Worm (Caenorhabditis elegans) whole organism, young adult: Measurements from ENCODE around the gene C01C10.2.
A peak's percentile ranks its signal among the peaks of the same experiment; 100 is the strongest.

ENCODE experiments used
- B0019.2 ChIP-seq: fragments of 200-800 bp; sonication (Bioruptor generic); conservative IDR thresholded peaks from 2 replicates; pipeline ENCODE4 v1.3.6; 2022; ENCODE audit warnings: missing genetic modification reagents, missing genetic modification characterization, missing compliant biosample characterization
- B0336.3 ChIP-seq: fragments of 200-800 bp; sonication (Bioruptor generic); IDR thresholded peaks from 2 replicates; pipeline ENCODE4 v1.3.6; 2022; ENCODE audit warnings: missing genetic modification characterization, missing compliant biosample characterization
- C06A6.2 ChIP-seq: fragments of 200-800 bp; sonication (Bioruptor generic); conservative IDR thresholded peaks from 2 replicates; pipeline ENCODE4 v1.3.6; 2022; ENCODE audit warnings: missing genetic modification characterization, missing compliant biosample characterization
- F23B12.7 ChIP-seq: sonication (generic microtip); optimal IDR thresholded peaks from 2 replicates; lab custom pipeline; 2017; ENCODE audit warnings: missing genetic modification characterization, mild to moderate bottlenecking, missing compliant biosample characterization, antibody characterized with exemption, moderate library complexity; ENCODE audit not compliant: insufficient read depth
- F33H1.4 ChIP-seq: fragments of 200-800 bp; sonication (Bioruptor generic); IDR thresholded peaks from 2 replicates; pipeline ENCODE4 v1.3.6; 2022; ENCODE audit warnings: missing genetic modification reagents, missing genetic modification characterization, missing compliant biosample characterization
- F52B5.7 ChIP-seq: sonication (generic microtip); optimal IDR thresholded peaks from 2 replicates; lab custom pipeline; 2016; ENCODE audit warnings: mild to moderate bottlenecking, missing genetic modification characterization, missing compliant biosample characterization
- F57A8.1 ChIP-seq: fragments of 200-800 bp; sonication (Bioruptor generic); optimal IDR thresholded peaks from 2 replicates; lab custom pipeline; 2018; ENCODE audit warnings: mild to moderate bottlenecking, missing genetic modification characterization, moderate library complexity, missing compliant biosample characterization
- F57C9.4 ChIP-seq: sonication (generic microtip); optimal IDR thresholded peaks from 2 replicates; lab custom pipeline; 2017; ENCODE audit warnings: mild to moderate bottlenecking, missing genetic modification characterization, missing compliant biosample characterization
- akir-1 ChIP-seq: fragments of 200-800 bp; sonication (Bioruptor generic); optimal IDR thresholded peaks from 2 replicates; lab custom pipeline; 2018; ENCODE audit warnings: mild to moderate bottlenecking, missing genetic modification characterization, moderate library complexity, missing compliant biosample characterization
- athp-1 ChIP-seq: sonication (generic microtip); optimal IDR thresholded peaks from 2 replicates; lab custom pipeline; 2017; ENCODE audit warnings: mild to moderate bottlenecking, missing genetic modification characterization, missing compliant biosample characterization
- attf-3 ChIP-seq: fragments of 200-800 bp; sonication (Bioruptor generic); conservative IDR thresholded peaks from 2 replicates; pipeline ENCODE4 v1.3.6; 2022; ENCODE audit warnings: missing genetic modification reagents, missing genetic modification characterization, missing compliant biosample characterization
- attf-5 ChIP-seq: fragments of 200-800 bp; sonication (Bioruptor generic); optimal IDR thresholded peaks from 2 replicates; lab custom pipeline; 2018; ENCODE audit warnings: mild to moderate bottlenecking, missing genetic modification characterization, missing compliant biosample characterization
- cebp-2 ChIP-seq: fragments of 200-800 bp; sonication (Bioruptor generic); IDR thresholded peaks from 2 replicates; pipeline ENCODE4 v1.3.6; 2022; ENCODE audit warnings: missing genetic modification characterization, missing compliant biosample characterization
- ceh-100 ChIP-seq: fragments of 200-800 bp; sonication (Bioruptor generic); IDR thresholded peaks from 2 replicates; pipeline ENCODE4 v1.3.6; 2022; ENCODE audit warnings: missing genetic modification reagents, missing genetic modification characterization, missing compliant biosample characterization
- ceh-58 ChIP-seq: fragments of 200-800 bp; sonication (Bioruptor generic); IDR thresholded peaks from 2 replicates; pipeline ENCODE4 v1.3.6; 2022; ENCODE audit warnings: missing genetic modification characterization, missing compliant biosample characterization
- ceh-79 ChIP-seq: sonication (generic microtip); optimal IDR thresholded peaks from 2 replicates; lab custom pipeline; 2017; ENCODE audit warnings: mild to moderate bottlenecking, missing genetic modification characterization, missing compliant biosample characterization
- him-1 ChIP-seq: sonication (generic microtip); optimal IDR thresholded peaks from 2 replicates; lab custom pipeline; 2016; ENCODE audit warnings: missing genotype, missing genetic modification reagents, missing genetic modification characterization, missing compliant biosample characterization
- hlh-12 ChIP-seq: sonication (generic microtip); optimal IDR thresholded peaks from 2 replicates; lab custom pipeline; 2016; ENCODE audit warnings: missing genetic modification characterization, missing compliant biosample characterization
- hmg-1.2 ChIP-seq: fragments of 200-800 bp; sonication (Bioruptor generic); IDR thresholded peaks from 2 replicates; pipeline ENCODE4 v1.3.6; 2022; ENCODE audit warnings: missing genetic modification reagents, missing genetic modification characterization, missing compliant biosample characterization
- lag-1 ChIP-seq: fragments of 200-800 bp; sonication (Bioruptor generic); IDR thresholded peaks from 2 replicates; pipeline ENCODE4 v1.3.6; 2022; ENCODE audit warnings: missing genetic modification reagents, missing genetic modification characterization, missing compliant biosample characterization
- let-607 ChIP-seq, 2 experiments: fragments of 200-800 bp in 1 of 2; sonication (Bioruptor generic) in 1 of 2; sonication (generic microtip) in 1 of 2; optimal IDR thresholded peaks; 2 replicates each; lab custom pipeline; 2016 to 2018; ENCODE audit warnings: mild to moderate bottlenecking in 2 of 2, missing compliant biosample characterization in 2 of 2, missing genetic modification characterization in 2 of 2, moderate library complexity in 2 of 2, missing genotype in 1 of 2
- lin-26 ChIP-seq: fragments of 200-800 bp; sonication (Bioruptor generic); IDR thresholded peaks from 2 replicates; pipeline ENCODE4 v1.3.6; 2022; ENCODE audit warnings: missing genetic modification reagents, missing genetic modification characterization, missing compliant biosample characterization
- lsl-1 ChIP-seq: fragments of 200-800 bp; sonication (Bioruptor generic); optimal IDR thresholded peaks from 2 replicates; lab custom pipeline; 2018; ENCODE audit warnings: mild to moderate bottlenecking, missing genetic modification characterization, moderate library complexity, missing compliant biosample characterization
- lsy-27 ChIP-seq: sonication (generic microtip); optimal IDR thresholded peaks from 2 replicates; lab custom pipeline; 2017; ENCODE audit warnings: missing genetic modification characterization, mild to moderate bottlenecking, missing compliant biosample characterization, antibody characterized with exemption, missing genotype, borderline replicate concordance; ENCODE audit not compliant: insufficient read depth
- mcd-1 ChIP-seq: fragments of 200-800 bp; sonication (Bioruptor generic); IDR thresholded peaks from 2 replicates; pipeline ENCODE4 v1.3.6; 2022; ENCODE audit warnings: missing genetic modification reagents, missing genetic modification characterization, missing compliant biosample characterization
- nfya-1 ChIP-seq: sonication (generic microtip); optimal IDR thresholded peaks from 2 replicates; lab custom pipeline; 2017; ENCODE audit warnings: antibody characterized with exemption, missing compliant biosample characterization, missing genetic modification characterization, borderline replicate concordance; ENCODE audit not compliant: insufficient read depth
- nhr-27 ChIP-seq: fragments of 200-800 bp; sonication (Bioruptor generic); optimal IDR thresholded peaks from 2 replicates; lab custom pipeline; 2018; ENCODE audit warnings: mild to moderate bottlenecking, missing genetic modification characterization, moderate library complexity, missing compliant biosample characterization
- nhr-80 ChIP-seq: sonication (generic microtip); optimal IDR thresholded peaks from 2 replicates; lab custom pipeline; 2016; ENCODE audit warnings: missing genetic modification characterization, missing compliant biosample characterization
- snpc-4 ChIP-seq, 5 experiments: fragments of 150-350 bp in 1 of 5; sonication (generic microtip) in 4 of 5; optimal IDR thresholded peaks; 2 replicates each; lab custom pipeline; 2014 to 2018; ENCODE audit warnings: missing genetic modification characterization in 5 of 5, missing biosample characterization in 3 of 5, antibody characterized with exemption in 2 of 5, mild to moderate bottlenecking in 2 of 5, missing compliant biosample characterization in 2 of 5, missing genotype in 2 of 5, moderate library complexity in 2 of 5, missing genetic modification reagents in 1 of 5
- sptf-2 ChIP-seq: fragments of 200-800 bp; sonication (Bioruptor generic); optimal IDR thresholded peaks from 2 replicates; lab custom pipeline; 2018; ENCODE audit warnings: mild to moderate bottlenecking, missing genetic modification characterization, missing compliant biosample characterization
- tlf-1 ChIP-seq: fragments of 200-800 bp; sonication (Bioruptor generic); optimal IDR thresholded peaks from 2 replicates; lab custom pipeline; 2018; ENCODE audit warnings: mild to moderate bottlenecking, missing genetic modification characterization, missing compliant biosample characterization
- unc-62 ChIP-seq: fragments of 150-350 bp; optimal IDR thresholded peaks from 2 replicates; lab custom pipeline; 2014; ENCODE audit warnings: missing biosample characterization, missing genetic modification reagents, missing genetic modification characterization
- ztf-25 ChIP-seq: fragments of 200-800 bp; sonication (Bioruptor generic); IDR thresholded peaks from 2 replicates; pipeline ENCODE4 v1.3.6; 2022; ENCODE audit warnings: missing genetic modification reagents, missing genetic modification characterization, missing compliant biosample characterization
- ztf-26 ChIP-seq: sonication (generic microtip); optimal IDR thresholded peaks from 2 replicates; lab custom pipeline; 2017; ENCODE audit warnings: missing genetic modification characterization, missing compliant biosample characterization
- ztf-28 ChIP-seq: fragments of 200-800 bp; sonication (Bioruptor generic); IDR thresholded peaks from 2 replicates; pipeline ENCODE4 v1.3.6; 2022; ENCODE audit warnings: missing genetic modification reagents, missing genetic modification characterization, missing compliant biosample characterization
- ztf-3 ChIP-seq: fragments of 200-800 bp; sonication (Bioruptor generic); optimal IDR thresholded peaks from 2 replicates; lab custom pipeline; 2018; ENCODE audit warnings: mild to moderate bottlenecking, missing genetic modification characterization, missing compliant biosample characterization

The C01C10.2 gene

DNA sequence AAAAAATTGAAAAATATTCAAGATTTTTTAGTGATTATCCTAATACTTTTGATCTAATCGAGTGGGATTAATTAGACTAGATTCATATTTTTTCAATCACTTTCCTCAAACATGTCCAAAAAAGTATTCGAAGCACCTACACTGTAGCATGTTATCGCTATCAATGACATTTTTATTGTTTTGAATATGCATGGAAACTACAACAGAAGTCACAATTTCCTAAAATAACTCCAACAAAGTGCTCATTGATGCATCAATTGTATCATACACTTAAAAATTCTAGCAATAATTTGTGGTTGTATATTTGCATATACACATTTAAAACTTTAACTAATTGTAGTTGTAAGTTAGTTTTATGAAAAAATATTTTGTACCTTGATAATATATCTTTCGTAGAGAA lies 2.2 kb upstream of the C01C10.2 start (continued):
- TF ChIP-seq F57C9.4 (no peak), akir-1 (no peak), sptf-2 (GFP tag; lab: Kevin White, UChicago) (no peak), let-607 (tag; optimal IDR thresholded peaks at IDR 0.05; lab: Kevin White, UChicago) (no peak), C06A6.2 (no peak), ceh-79 (no peak), him-1 (no peak)

- TF ChIP-seq ztf-26 (tag; lab: Kevin White, UChicago) (peak; percentile 15), nfya-1 (no peak)
These were observed 1.0 kb downstream of the C01C10.2 start for ce11 chrX:7436912-7437311.

DNA sequence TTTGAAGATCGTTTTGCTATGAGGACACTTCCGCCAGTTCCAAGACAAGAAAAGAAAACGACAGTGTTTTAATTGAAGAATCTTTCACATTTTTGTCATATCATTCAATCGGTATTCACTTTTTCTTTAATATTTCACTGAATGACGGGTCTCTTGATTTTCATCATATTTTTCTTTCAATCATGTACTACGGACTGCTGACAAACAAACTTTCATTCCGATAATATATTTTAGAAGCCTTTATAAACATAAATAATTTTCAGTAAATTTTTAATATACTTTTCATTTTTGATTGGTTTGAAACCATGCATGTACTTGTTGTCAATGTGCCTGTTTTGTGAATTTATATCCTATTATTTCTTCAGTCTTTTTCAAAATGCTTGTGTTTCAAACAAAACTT lies 4.6 kb downstream of the C01C10.2 start, which contains the start of gene clc-5:
clc-5 (plus strand) TSS at position 301 of the 400 bp plus-strand sequence.
- no peak for TF ChIP-seq nhr-27 (tag; lab: Kevin White, UChicago)
- TF ChIP-seq nhr-80 (tag; lab: Kevin White, UChicago) = no peak
- no peak for TF ChIP-seq lsl-1
- TF ChIP-seq lin-26 = no peak
- no peak for TF ChIP-seq ceh-58 (GFP tag; lab: Robert Waterston, UW)
- TF ChIP-seq cebp-2 (GFP tag; lab: Robert Waterston, UW) = no peak
- TF ChIP-seq F33H1.4 = no peak
- TF ChIP-seq attf-5 (GFP tag; lab: Kevin White, UChicago) = no peak
- no peak for TF ChIP-seq ztf-28 (GFP tag; lab: Robert Waterston, UW)
- no peak for TF ChIP-seq F57A8.1 (GFP tag; lab: Kevin White, UChicago)
- no peak for TF ChIP-seq ceh-100 (GFP tag; lab: Robert Waterston, UW)
- TF ChIP-seq B0019.2 (GFP tag; lab: Robert Waterston, UW) = no peak
- TF ChIP-seq F23B12.7 (tag; lab: Kevin White, UChicago) = no peak

ce11 chrX:7431165-7431564 lies 6.8 kb downstream of the C01C10.2 start, which contains the start of gene clc-2:
clc-2 (plus strand) TSS chrX:7431465.
- TF ChIP-seq athp-1 (tag; lab: Kevin White, UChicago) (no peak), ztf-3 (GFP tag; lab: Kevin White, UChicago) (no peak), mcd-1 (GFP tag; lab: Robert Waterston, UW) (no peak), lsy-27 (tag; lab: Kevin White, UChicago) (no peak), ztf-28 (GFP tag; lab: Robert Waterston, UW) (no peak), unc-62 (GFP tag; lab: Kevin White, UChicago) (no peak), nfya-1 (no peak), hmg-1.2 (GFP tag; lab: Robert Waterston, UW) (no peak), ceh-58 (GFP tag; lab: Robert Waterston, UW) (no peak), ztf-25 (GFP tag; lab: Robert Waterston, UW) (no peak), hlh-12 (tag; lab: Kevin White, UChicago) (no peak), attf-3 (no peak), attf-5 (GFP tag; lab: Kevin White, UChicago) (no peak), lag-1 (no peak), B0336.3 (GFP tag; lab: Robert Waterston, UW) (no peak), snpc-4 (GFP tag; optimal IDR thresholded peaks at IDR 0.05; lab: Kevin White, UChicago) (no peak), snpc-4 (tag; optimal IDR thresholded peaks at IDR 0.05; lab: Kevin White, UChicago) (no peak), F52B5.7 (tag; lab: Kevin White, UChicago) (no peak), tlf-1 (GFP tag; lab: Kevin White, UChicago) (no peak)
- TF ChIP-seq, all 124 proteins: peak for 0
